Fruit fly (Drosophila melanogaster) whole organism, pupa: ENCODE measurements around the gene rho-5.

ENCODE experiments used
- CG4496 ChIP-seq: fragments of 200-800 bp; sonication (Bioruptor generic); IDR thresholded peaks from 3 replicates; pipeline ENCODE4 v1.3.6; 2022; ENCODE audit warnings: missing biosample characterization, missing genetic modification characterization
- CG8159 ChIP-seq: fragments of 200-800 bp; sonication (Bioruptor generic); optimal IDR thresholded peaks from 3 replicates; lab custom pipeline; 2018; ENCODE audit warnings: missing biosample characterization, mild to moderate bottlenecking, missing genetic modification characterization, moderate library complexity
- D1 ChIP-seq: fragments of 200-800 bp; sonication (Bioruptor generic); optimal IDR thresholded peaks from 2 replicates; lab custom pipeline; 2018; ENCODE audit warnings: missing biosample characterization, mild to moderate bottlenecking, missing genetic modification characterization, moderate library complexity
- EcR ChIP-seq: fragments of 200-800 bp; sonication (Bioruptor generic); optimal IDR thresholded peaks from 3 replicates; lab custom pipeline; 2019; ENCODE audit warnings: missing biosample characterization, missing genetic modification characterization, mild to moderate bottlenecking, moderate library complexity, missing genetic modification reagents
- Ets98B ChIP-seq: fragments of 200-800 bp; sonication (Bioruptor generic); IDR thresholded peaks from 2 replicates; pipeline ENCODE4 v1.3.6; 2022; ENCODE audit warnings: missing biosample characterization, missing genetic modification characterization
- Snoo ChIP-seq: fragments of 200-800 bp; sonication (Bioruptor generic); optimal IDR thresholded peaks from 3 replicates; lab custom pipeline; 2017; ENCODE audit warnings: missing biosample characterization, mild to moderate bottlenecking, missing genetic modification characterization, inconsistent platforms
- fd96Ca ChIP-seq: fragments of 200-800 bp; sonication (Bioruptor generic); IDR thresholded peaks from 3 replicates; pipeline ENCODE4 v1.3.6; 2022; ENCODE audit warnings: missing biosample characterization, missing genetic modification characterization
- gl ChIP-seq: fragments of 200-800 bp; sonication (Bioruptor generic); optimal IDR thresholded peaks from 2 replicates; lab custom pipeline; 2018; ENCODE audit warnings: missing biosample characterization, mild to moderate bottlenecking, missing genetic modification characterization

- TF ChIP-seq Ets98B (GFP tag; lab: Robert Waterston, UW): no peak
- no peak for TF ChIP-seq CG4496
- no peak for TF ChIP-seq fd96Ca (GFP tag; lab: Robert Waterston, UW)
- no peak for TF ChIP-seq gl (tag; lab: Kevin White, UChicago)
- TF ChIP-seq EcR (GFP tag; lab: Kevin White, UChicago): no peak
- TF ChIP-seq D1 (tag; lab: Kevin White, UChicago): no peak
- TF ChIP-seq Snoo: no peak
- TF ChIP-seq CG8159 (tag; lab: Kevin White, UChicago): no peak
These were observed 51.5 kb downstream of the rho-5 start, which contains the start of gene CG4995 for dm6 chr2L:10322176-10322575.
